Fruit fly (Drosophila melanogaster) whole organism, embryonic: Measurements from ENCODE around the gene cass.

Experiments used
- Atf3 ChIP-seq: fragments of 200-800 bp; sonication (Bioruptor generic); optimal IDR thresholded peaks from 3 replicates; lab custom pipeline; 2016; ENCODE audit warnings: missing biosample characterization, missing genetic modification characterization
- B-H2 ChIP-seq: fragments of 200-800 bp; sonication (Bioruptor generic); optimal IDR thresholded peaks from 2 replicates; lab custom pipeline; 2018; ENCODE audit warnings: missing biosample characterization, mild to moderate bottlenecking, missing genetic modification characterization
- C15 ChIP-seq: fragments of 200-800 bp; sonication (Bioruptor generic); IDR thresholded peaks from 3 replicates; pipeline ENCODE4 v1.3.6; 2022; ENCODE audit warnings: missing biosample characterization, missing genetic modification characterization
- CG10147 ChIP-seq: fragments of 200-800 bp; sonication (Bioruptor generic); optimal IDR thresholded peaks from 2 replicates; lab custom pipeline; 2019; ENCODE audit warnings: missing biosample characterization, mild to moderate bottlenecking, missing genetic modification characterization, moderate library complexity
- CG10431 ChIP-seq: fragments of 200-800 bp; sonication (Bioruptor generic); optimal IDR thresholded peaks from 3 replicates; lab custom pipeline; 2018; ENCODE audit warnings: missing biosample characterization, mild to moderate bottlenecking, missing genetic modification characterization
- CG10462 ChIP-seq: fragments of 200-800 bp; sonication (Bioruptor generic); optimal IDR thresholded peaks from 2 replicates; lab custom pipeline; 2016; ENCODE audit warnings: missing biosample characterization, missing genetic modification characterization
- CG15696 ChIP-seq: fragments of 200-800 bp; sonication (Bioruptor generic); optimal IDR thresholded peaks from 2 replicates; lab custom pipeline; 2019; ENCODE audit warnings: missing biosample characterization, mild to moderate bottlenecking, missing genetic modification characterization, moderate library complexity
- CG1603 ChIP-seq: fragments of 200-800 bp; sonication (Bioruptor generic); optimal IDR thresholded peaks from 2 replicates; lab custom pipeline; 2019; ENCODE audit warnings: missing biosample characterization, mild to moderate bottlenecking, missing genetic modification characterization, moderate library complexity
- CG17328 ChIP-seq: fragments of 200-800 bp; sonication (Bioruptor generic); IDR thresholded peaks from 2 replicates; pipeline ENCODE4 v1.3.6; 2022; ENCODE audit warnings: missing biosample characterization, missing genetic modification characterization
- CG17385 ChIP-seq: fragments of 200-800 bp; sonication (Bioruptor generic); optimal IDR thresholded peaks from 3 replicates; lab custom pipeline; 2018; ENCODE audit warnings: missing biosample characterization, mild to moderate bottlenecking, missing genetic modification characterization
- CG18011 ChIP-seq: fragments of 200-800 bp; sonication (Bioruptor generic); optimal IDR thresholded peaks from 2 replicates; lab custom pipeline; 2017; ENCODE audit warnings: missing biosample characterization, missing genetic modification characterization, mild to moderate bottlenecking, moderate library complexity, missing genotype
- CG2116 ChIP-seq: fragments of 200-800 bp; sonication (Bioruptor generic); optimal IDR thresholded peaks from 3 replicates; lab custom pipeline; 2018; ENCODE audit warnings: missing biosample characterization, mild to moderate bottlenecking, missing genetic modification characterization
- CG2129 ChIP-seq: fragments of 200-800 bp; sonication (Bioruptor generic); IDR thresholded peaks from 2 replicates; pipeline ENCODE4 v1.3.6; 2022; ENCODE audit warnings: missing biosample characterization, missing genetic modification characterization; ENCODE audit not compliant: partially characterized antibody
- CG3065 ChIP-seq: fragments of 200-800 bp; sonication (Bioruptor generic); optimal IDR thresholded peaks from 2 replicates; lab custom pipeline; 2016; ENCODE audit warnings: missing biosample characterization, missing genetic modification characterization
- CG7745 ChIP-seq: fragments of 200-800 bp; sonication (Bioruptor generic); optimal IDR thresholded peaks from 2 replicates; lab custom pipeline; 2018; ENCODE audit warnings: missing biosample characterization, mild to moderate bottlenecking, missing genetic modification characterization, moderate library complexity
- CG7839 ChIP-seq: fragments of 200-800 bp; sonication (Bioruptor generic); optimal IDR thresholded peaks from 3 replicates; lab custom pipeline; 2018; ENCODE audit warnings: missing biosample characterization, mild to moderate bottlenecking, missing genetic modification characterization, moderate library complexity
- CG7963 ChIP-seq: fragments of 200-800 bp; sonication (Bioruptor generic); IDR thresholded peaks from 3 replicates; pipeline ENCODE4 v1.3.6; 2022; ENCODE audit warnings: missing biosample characterization, missing genetic modification characterization; ENCODE audit not compliant: partially characterized antibody
- CG8388 ChIP-seq: fragments of 200-800 bp; sonication (Bioruptor generic); optimal IDR thresholded peaks from 2 replicates; lab custom pipeline; 2019; ENCODE audit warnings: missing biosample characterization, mild to moderate bottlenecking, missing genetic modification characterization, moderate library complexity
- CG9932 ChIP-seq: fragments of 200-800 bp; sonication (Bioruptor generic); IDR thresholded peaks from 2 replicates; pipeline ENCODE4 v1.3.6; 2022; ENCODE audit warnings: missing biosample characterization, missing genetic modification characterization
- Eip74EF ChIP-seq, 2 experiments: fragments of 200-800 bp in 1 of 2; fragments of >200 bp in 1 of 2; sonication (Bioruptor generic) in 1 of 2; optimal IDR thresholded peaks; 2 replicates each; lab custom pipeline; 2017 to 2019; ENCODE audit warnings: missing biosample characterization in 2 of 2, missing genetic modification characterization in 2 of 2, mild to moderate bottlenecking in 1 of 2, moderate library complexity in 1 of 2
- Fer3 ChIP-seq: fragments of 200-800 bp; sonication (Bioruptor generic); optimal IDR thresholded peaks from 2 replicates; lab custom pipeline; 2018; ENCODE audit warnings: missing biosample characterization, mild to moderate bottlenecking, missing genetic modification characterization, moderate library complexity
- GATAe ChIP-seq: fragments of 200-800 bp; sonication (Bioruptor generic); conservative IDR thresholded peaks from 2 replicates; pipeline ENCODE4 v1.3.6; 2022; ENCODE audit warnings: missing biosample characterization, missing genetic modification characterization
- HLH54F ChIP-seq: fragments of 200-800 bp; sonication (Bioruptor generic); optimal IDR thresholded peaks from 3 replicates; lab custom pipeline; 2016; ENCODE audit warnings: missing biosample characterization, missing genetic modification characterization
- Hand ChIP-seq: fragments of 200-800 bp; sonication (Bioruptor generic); optimal IDR thresholded peaks from 2 replicates; lab custom pipeline; 2017; ENCODE audit warnings: mild to moderate bottlenecking, missing biosample characterization, missing genetic modification reagents, missing genetic modification characterization
- HmgZ ChIP-seq: fragments of 200-800 bp; sonication (Bioruptor generic); optimal IDR thresholded peaks from 2 replicates; lab custom pipeline; 2018; ENCODE audit warnings: missing biosample characterization, mild to moderate bottlenecking, missing genetic modification characterization
- Mrtf ChIP-seq: fragments of 200-800 bp; sonication (Bioruptor generic); IDR thresholded peaks from 3 replicates; pipeline ENCODE4 v1.3.6; 2022; ENCODE audit warnings: missing biosample characterization, missing genetic modification characterization
- Nf-YB ChIP-seq: fragments of 200-800 bp; sonication (Bioruptor generic); optimal IDR thresholded peaks from 3 replicates; lab custom pipeline; 2019; ENCODE audit warnings: missing biosample characterization, mild to moderate bottlenecking, missing genetic modification characterization, moderate library complexity
- Sox102F ChIP-seq: fragments of 200-800 bp; sonication (Bioruptor generic); optimal IDR thresholded peaks from 2 replicates; lab custom pipeline; 2018; ENCODE audit warnings: missing biosample characterization, mild to moderate bottlenecking, missing genetic modification characterization, moderate library complexity
- Tbp ChIP-seq: fragments of >200 bp; optimal IDR thresholded peaks from 2 replicates; lab custom pipeline; 2018; ENCODE audit warnings: missing biosample characterization, missing genetic modification characterization
- cas ChIP-seq: fragments of 200-800 bp; sonication (Bioruptor generic); IDR thresholded peaks from 2 replicates; pipeline ENCODE4 v1.3.6; 2022; ENCODE audit warnings: missing biosample characterization, missing genetic modification characterization
- chm ChIP-seq: fragments of 200-800 bp; sonication (Bioruptor generic); IDR thresholded peaks from 2 replicates; pipeline ENCODE4 v1.3.6; 2022; ENCODE audit warnings: missing biosample characterization, missing genetic modification characterization
- chn ChIP-seq: fragments of 200-800 bp; sonication (Bioruptor generic); optimal IDR thresholded peaks from 2 replicates; lab custom pipeline; 2016; ENCODE audit warnings: missing biosample characterization, missing genetic modification characterization
- crp ChIP-seq, 2 experiments: fragments of 200-800 bp; sonication (Bioruptor generic); optimal IDR thresholded peaks; 2 replicates in 1 of 2; 3 replicates in 1 of 2; lab custom pipeline; 2017; ENCODE audit warnings: missing biosample characterization in 2 of 2, missing genetic modification characterization in 2 of 2, mild to moderate bottlenecking in 1 of 2, moderate library complexity in 1 of 2
- exex ChIP-seq: fragments of 200-800 bp; sonication (Bioruptor generic); optimal IDR thresholded peaks from 4 replicates; lab custom pipeline; 2018; ENCODE audit warnings: missing biosample characterization, mild to moderate bottlenecking, missing genetic modification characterization, moderate library complexity
- grn ChIP-seq: fragments of 200-800 bp; sonication (Bioruptor generic); optimal IDR thresholded peaks from 3 replicates; lab custom pipeline; 2017; ENCODE audit warnings: missing biosample characterization, missing genetic modification characterization
- gsb ChIP-seq: fragments of 200-800 bp; sonication (Bioruptor generic); IDR thresholded peaks from 2 replicates; pipeline ENCODE4 v1.3.6; 2022; ENCODE audit warnings: missing biosample characterization, missing genetic modification characterization
- knrl ChIP-seq: fragments of 200-800 bp; sonication (Bioruptor generic); IDR thresholded peaks from 3 replicates; pipeline ENCODE4 v1.3.6; 2022; ENCODE audit warnings: missing biosample characterization, missing genetic modification characterization; ENCODE audit not compliant: partially characterized antibody
- pros ChIP-seq: fragments of 200-800 bp; sonication (Bioruptor generic); optimal IDR thresholded peaks from 3 replicates; lab custom pipeline; 2019; ENCODE audit warnings: missing biosample characterization, mild to moderate bottlenecking, missing genetic modification characterization, moderate library complexity
- salm ChIP-seq: fragments of 200-800 bp; sonication (Bioruptor generic); optimal IDR thresholded peaks from 2 replicates; lab custom pipeline; 2018; ENCODE audit warnings: missing biosample characterization, mild to moderate bottlenecking, missing genetic modification characterization
- sima ChIP-seq: fragments of 200-800 bp; sonication (Bioruptor generic); optimal IDR thresholded peaks from 2 replicates; lab custom pipeline; 2016; ENCODE audit warnings: missing biosample characterization, missing genetic modification characterization
- sr ChIP-seq: fragments of 200-800 bp; sonication (Bioruptor generic); IDR thresholded peaks from 3 replicates; pipeline ENCODE4 v1.3.6; 2022; ENCODE audit warnings: missing biosample characterization, missing genetic modification characterization
- tap ChIP-seq: fragments of 200-800 bp; optimal IDR thresholded peaks from 3 replicates; lab custom pipeline; 2019; ENCODE audit warnings: missing biosample characterization, mild to moderate bottlenecking, missing genetic modification characterization, moderate library complexity
- tio ChIP-seq: fragments of 200-800 bp; sonication (Bioruptor generic); optimal IDR thresholded peaks from 2 replicates; lab custom pipeline; 2017; ENCODE audit warnings: missing biosample characterization, missing genetic modification characterization, inconsistent platforms

cass gene

DNA sequence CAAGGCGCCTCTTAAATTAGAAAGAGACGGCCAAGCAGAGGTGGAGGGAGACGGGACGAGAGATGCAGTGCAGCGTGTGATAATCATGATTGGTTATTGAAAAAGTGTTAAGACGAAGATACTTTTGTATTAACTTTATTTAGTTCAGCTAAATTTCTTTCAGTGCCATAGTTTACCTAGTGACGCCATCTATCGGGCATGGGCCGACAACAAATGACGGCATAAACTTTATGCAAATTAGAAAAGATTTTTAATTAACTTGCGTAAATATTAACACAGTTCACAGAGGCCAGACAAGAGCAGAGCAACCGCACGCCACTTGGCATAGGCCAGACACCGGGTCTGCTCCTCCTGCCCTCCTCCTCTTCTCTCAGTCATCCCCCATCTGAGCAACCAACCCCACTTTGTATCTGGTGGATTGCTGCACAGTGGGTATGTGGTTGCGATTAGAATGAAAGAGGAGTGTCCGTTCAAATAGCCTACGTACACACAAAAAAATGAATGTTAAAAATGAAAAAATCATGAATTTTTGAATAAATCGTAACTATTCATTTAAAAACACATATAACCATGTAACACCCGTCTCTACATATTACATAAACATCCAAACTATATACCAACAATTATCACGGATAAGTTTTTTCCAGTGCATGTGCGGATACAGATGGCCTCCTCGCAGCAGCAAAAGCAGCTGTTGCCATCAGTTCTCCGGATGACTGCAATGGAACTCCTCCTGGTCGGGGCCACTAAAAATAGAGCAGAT lies 11.6 kb downstream of the cass start (continued):
- TF ChIP-seq CG1603 (tag; lab: Kevin White, UChicago): peak; percentile 90
- peak; percentile 52; the same call in 1 of the 2 replicates for TF ChIP-seq cas
- TF ChIP-seq Atf3 (GFP tag; lab: Kevin White, UChicago): peak; percentile 58
- no peak for TF ChIP-seq Tbp
- peak; percentile 22 for TF ChIP-seq B-H2 (GFP tag; lab: Kevin White, UChicago)
- no peak for TF ChIP-seq salm
- TF ChIP-seq Fer3 (tag; lab: Kevin White, UChicago): peak; percentile 76
- peak; percentile 78 for TF ChIP-seq CG17385
- TF ChIP-seq CG2129: no peak
- peak; percentile 79 for TF ChIP-seq tio (GFP tag; lab: Kevin White, UChicago)
- peak; percentile 74 for TF ChIP-seq CG15696 (tag; lab: Kevin White, UChicago)
- TF ChIP-seq CG3065 (GFP tag; lab: Kevin White, UChicago): peak; percentile 20
- peak; percentile 73 for TF ChIP-seq HmgZ (tag; lab: Kevin White, UChicago)
- TF ChIP-seq knrl (GFP tag; lab: Robert Waterston, UW): no peak
- no peak for TF ChIP-seq CG7963 (GFP tag; lab: Robert Waterston, UW)
- TF ChIP-seq CG17328: peak; percentile 86; the same call in 1 of the 2 replicates
- peak; percentile 30 for TF ChIP-seq CG2116 (GFP tag; lab: Kevin White, UChicago)
- TF ChIP-seq Sox102F (GFP tag; lab: Kevin White, UChicago): peak; percentile 90
- peak; percentile 72 for TF ChIP-seq HLH54F (GFP tag; lab: Kevin White, UChicago)
- TF ChIP-seq chn: peak; percentile 60
- TF ChIP-seq CG10462 (GFP tag; lab: Kevin White, UChicago): peak; percentile 51
- peak; percentile 80 for TF ChIP-seq Hand (GFP tag; lab: Kevin White, UChicago)
- no peak for TF ChIP-seq sr (GFP tag; lab: Robert Waterston, UW)
- peak; percentile 79 for TF ChIP-seq tap (tag; lab: Kevin White, UChicago)
- TF ChIP-seq CG9932 (GFP tag; lab: Robert Waterston, UW): no peak
- TF ChIP-seq CG10431 (GFP tag; lab: Kevin White, UChicago): peak; percentile 46
- peak in 1 of 2 experiments; percentile 79 for TF ChIP-seq Eip74EF (GFP tag; optimal IDR thresholded peaks at IDR 0.05; lab: Kevin White, UChicago)
- no peak for TF ChIP-seq GATAe (GFP tag; lab: Robert Waterston, UW)
- peak; percentile 87 for TF ChIP-seq CG7839 (tag; lab: Kevin White, UChicago)
- peak; percentile 86 for TF ChIP-seq CG8388 (GFP tag; lab: Kevin White, UChicago)
- TF ChIP-seq CG7745 (tag; lab: Kevin White, UChicago): no peak
- peak in 1 of 2 experiments; percentile 45 for TF ChIP-seq crp (GFP tag; optimal IDR thresholded peaks at IDR 0.05; lab: Kevin White, UChicago)
- peak; percentile 76; the same call in 2 of the 3 replicates for TF ChIP-seq Mrtf (GFP tag; lab: Robert Waterston, UW)
- peak; percentile 57; the same call in 1 of the 2 replicates for TF ChIP-seq gsb (GFP tag; lab: Robert Waterston, UW)
- peak; percentile 30 for TF ChIP-seq CG18011
- TF ChIP-seq CG10147 (GFP tag; lab: Kevin White, UChicago): no peak
- TF ChIP-seq chm (GFP tag; lab: Robert Waterston, UW): no peak
- peak; percentile 65 for TF ChIP-seq sima (GFP tag; lab: Kevin White, UChicago)
- TF ChIP-seq grn (GFP tag; lab: Kevin White, UChicago): no peak
- no peak for TF ChIP-seq Nf-YB
- peak; percentile 20 for TF ChIP-seq exex (tag; lab: Kevin White, UChicago)
- TF ChIP-seq pros (GFP tag; lab: Kevin White, UChicago): no peak
- 0 out of 3 replicates have a peak, but pooled peaks have one; percentile 43 for TF ChIP-seq C15 (GFP tag; lab: Robert Waterston, UW)
